Worm (Caenorhabditis elegans): ENCODE measurements around the gene F58G1.2.

Gene F58G1.2

DNA sequence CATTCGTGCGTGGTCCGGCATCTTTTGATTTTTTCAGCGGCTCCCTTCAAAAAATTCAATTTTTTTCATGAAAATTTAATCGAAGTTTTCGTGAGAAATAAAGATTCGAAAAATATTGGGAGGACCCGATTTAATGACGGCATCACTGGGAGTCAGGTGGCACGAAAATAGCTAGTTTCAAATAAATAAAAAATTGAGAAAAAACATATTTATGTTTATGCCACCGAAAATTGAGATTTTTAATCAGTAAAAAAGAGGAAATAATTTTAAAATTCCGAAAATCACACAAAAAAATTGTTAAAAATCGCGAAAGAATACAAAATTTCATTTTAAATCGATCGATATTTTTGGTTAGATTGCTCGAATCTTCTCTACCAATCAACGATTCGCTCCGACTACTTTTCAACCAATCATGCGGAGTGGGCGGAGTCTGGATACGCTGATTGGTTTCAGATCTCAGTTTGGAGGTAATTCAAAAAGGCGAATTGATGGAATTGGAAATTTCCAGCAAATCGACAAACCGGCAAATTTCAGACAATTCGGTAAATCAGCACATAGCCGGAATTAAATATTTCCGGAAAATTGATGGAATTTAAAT, 40.6 kb downstream of the F58G1.2 start, which contains the start of gene gsy-1:
TSS of gene gsy-1 (minus strand) at position 51 of the 598 bp plus-strand sequence.
- no peak for TF ChIP-seq fos-1 (tag; optimal IDR thresholded peaks at IDR 0.05)
- TF ChIP-seq lsy-12 (tag; optimal IDR thresholded peaks at IDR 0.05): peak; percentile 35
- no peak for TF ChIP-seq ceh-16 (tag; optimal IDR thresholded peaks at IDR 0.05)
- peak; percentile 75 for TF ChIP-seq nfya-1 (tag; optimal IDR thresholded peaks at IDR 0.05; ENCODE audit: insufficient read depth)

DNA sequence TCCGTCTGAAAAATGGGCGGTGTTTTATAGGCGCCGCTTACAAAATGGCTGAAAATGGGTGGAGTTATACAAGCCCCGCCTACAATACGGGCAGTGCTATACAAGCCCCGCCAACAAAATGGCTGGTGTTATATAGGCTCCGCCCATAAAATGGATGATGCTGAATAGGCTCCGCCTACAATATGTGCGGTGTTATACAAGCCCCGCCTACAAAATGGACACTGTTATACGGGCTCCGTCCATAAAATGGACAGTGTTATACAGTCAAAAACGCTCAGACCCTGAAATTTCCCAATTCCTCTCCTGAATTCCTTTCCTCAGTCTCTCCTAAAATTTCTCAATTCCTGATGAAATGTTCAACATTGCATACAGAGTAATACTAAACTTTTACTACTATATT, 52.7 kb downstream of the F58G1.2 start:
- TF ChIP-seq unc-62 (GFP tag; optimal IDR thresholded peaks at IDR 0.05) (no peak), egl-5 (tag; optimal IDR thresholded peaks at IDR 0.05) (no peak), lin-39 (tag; optimal IDR thresholded peaks at IDR 0.05) (no peak), aly-2 (tag; optimal IDR thresholded peaks at IDR 0.05) (no peak), lsy-12 (tag; optimal IDR thresholded peaks at IDR 0.05) (no peak), elt-1 (tag; optimal IDR thresholded peaks at IDR 0.05) (no peak)

DNA sequence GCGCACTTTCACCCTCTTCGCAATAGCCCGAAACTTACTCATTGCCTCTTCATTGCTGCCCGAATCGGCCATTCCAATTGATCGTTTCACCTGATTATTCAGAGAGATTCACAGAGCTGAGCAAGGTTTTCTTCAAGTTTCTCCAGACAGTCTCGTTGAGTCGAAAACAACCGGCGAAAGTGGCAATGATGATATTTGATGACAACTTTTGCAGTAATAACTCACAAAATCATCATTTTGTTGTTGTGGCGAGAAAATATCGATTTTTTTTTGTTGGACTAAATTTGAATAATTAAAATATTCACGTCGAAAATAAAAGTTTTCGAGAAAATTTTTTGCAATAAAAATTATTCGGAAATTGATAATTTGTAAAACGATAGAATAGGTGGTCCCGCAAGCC, 53.2 kb downstream of the F58G1.2 start, which contains the start of gene snf-5:
TSS of gene snf-5 (minus strand) at position 182 of the 400 bp plus-strand sequence.
- TF ChIP-seq mdl-1 (tag; optimal IDR thresholded peaks at IDR 0.05): no peak
- TF ChIP-seq tbx-2 (tag; optimal IDR thresholded peaks at IDR 0.05): no peak

Measured in whole organism, L3 larva.